Fruit fly (Drosophila melanogaster) whole organism, prepupa: ENCODE data around the gene lute.

Experiments
- Blimp-1 ChIP-seq: fragments of 200-800 bp; sonication (Bioruptor generic); optimal IDR thresholded peaks from 3 replicates; lab custom pipeline; 2017; ENCODE audit warnings: missing biosample characterization, missing genetic modification characterization, mild to moderate bottlenecking, moderate library complexity, missing genetic modification reagents
- CG16779 ChIP-seq: fragments of 200-800 bp; sonication (Bioruptor generic); optimal IDR thresholded peaks from 3 replicates; lab custom pipeline; 2017; ENCODE audit warnings: missing biosample characterization, mild to moderate bottlenecking, missing genetic modification characterization
- Eip75B ChIP-seq: fragments of 200-800 bp; sonication (Bioruptor generic); optimal IDR thresholded peaks from 3 replicates; lab custom pipeline; 2016; ENCODE audit warnings: missing biosample characterization, missing genetic modification characterization
- Hr38 ChIP-seq: sonication (Bioruptor generic); optimal IDR thresholded peaks from 2 replicates; lab custom pipeline; 2016; ENCODE audit warnings: missing biosample characterization, missing genetic modification characterization
- Sox15 ChIP-seq: fragments of 200-800 bp; sonication (Bioruptor generic); optimal IDR thresholded peaks from 3 replicates; lab custom pipeline; 2016; ENCODE audit warnings: missing biosample characterization, missing genetic modification characterization

- TF ChIP-seq Sox15 (GFP tag; lab: Kevin White, UChicago) (no peak), Eip75B (GFP tag; lab: Kevin White, UChicago) (peak; percentile 33), CG16779 (tag; lab: Kevin White, UChicago) (no peak), Hr38 (GFP tag; lab: Kevin White, UChicago) (no peak), Blimp-1 (GFP tag; lab: Kevin White, UChicago) (peak; percentile 36)
Observed at dm6 chr3R:17385329-17386019, 5.7 kb downstream of the lute start.
